Worm (Caenorhabditis elegans) whole organism, L4 larva: ENCODE measurements around the gene Y54G11A.4.

Source experiments
- daf-16 ChIP-seq, 3 experiments: sonication (generic microtip); optimal IDR thresholded peaks; 2 replicates each; lab custom pipeline; 2016 to 2017; ENCODE audit warnings: missing genetic modification characterization in 3 of 3, missing genetic modification reagents in 3 of 3, mild to moderate bottlenecking in 2 of 3, missing compliant biosample characterization in 2 of 3, missing biosample characterization in 1 of 3, moderate library complexity in 1 of 3
- fos-1 ChIP-seq: fragments of 150-350 bp; optimal IDR thresholded peaks from 2 replicates; lab custom pipeline; 2014; ENCODE audit warnings: missing biosample characterization, missing genetic modification characterization
- mdt-29 ChIP-seq: fragments of 200-800 bp; sonication (Bioruptor generic); IDR thresholded peaks from 2 replicates; pipeline ENCODE4 v1.3.6; 2022; ENCODE audit warnings: missing genetic modification reagents, missing genetic modification characterization, missing compliant biosample characterization
- pha-4 ChIP-seq, 2 experiments: fragments of 150-350 bp in 1 of 2; fragments of 200-800 bp in 1 of 2; sonication (Bioruptor generic) in 1 of 2; IDR thresholded peaks in 1 of 2; optimal IDR thresholded peaks in 1 of 2; 2 replicates each; pipeline versions ENCODE4 v1.3.6 to Lab custom; 2014 to 2022; ENCODE audit warnings: missing genetic modification characterization in 2 of 2, missing genetic modification reagents in 2 of 2, missing biosample characterization in 1 of 2, missing compliant biosample characterization in 1 of 2
- unc-62 ChIP-seq, 3 experiments: fragments of 150-350 bp in 1 of 3; sonication (generic microtip); optimal IDR thresholded peaks in 2 of 3; peaks in 1 of 3; 1 replicate in 1 of 3; 2 replicates in 2 of 3; lab custom pipeline; 2014 to 2017; ENCODE audit warnings: missing biosample characterization in 3 of 3, missing genetic modification characterization in 3 of 3, missing genetic modification reagents in 3 of 3, missing genotype in 1 of 3
- zag-1 ChIP-seq: fragments of 150-350 bp; optimal IDR thresholded peaks from 2 replicates; lab custom pipeline; 2014; ENCODE audit warnings: missing biosample characterization, missing genetic modification characterization

DNA sequence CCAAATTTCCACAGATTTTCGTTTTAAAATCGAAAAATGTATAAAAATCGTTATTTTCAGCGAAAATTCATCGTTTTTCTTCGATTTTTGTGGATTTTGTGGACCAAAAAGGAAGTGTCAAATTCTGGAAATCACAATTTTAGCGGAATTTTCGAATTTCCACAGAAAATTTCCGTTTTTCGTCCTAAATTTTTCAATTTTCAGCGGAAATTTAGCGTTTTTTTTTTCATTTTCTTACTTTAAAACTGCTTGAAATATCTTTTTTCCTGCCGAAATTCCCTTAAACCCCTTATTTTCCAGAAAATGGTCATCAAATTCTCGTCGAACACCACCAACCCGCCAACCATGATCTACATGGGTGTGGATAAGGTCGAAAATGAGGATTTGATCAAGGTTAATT, 40.6 kb upstream of the Y54G11A.4 start, which contains the start of gene Y54G11A.2:
- TF ChIP-seq fos-1 (tag; lab: Kevin White, UChicago) = no peak
- no peak for TF ChIP-seq pha-4 (GFP tag; IDR thresholded peaks at IDR 0.05; lab: Robert Waterston, UW)
- no peak for TF ChIP-seq pha-4 (tag; optimal IDR thresholded peaks at IDR 0.05; lab: Kevin White, UChicago)
- TF ChIP-seq mdt-29 (GFP tag; lab: Robert Waterston, UW) = no peak
- TF ChIP-seq unc-62 (GFP tag; optimal IDR thresholded peaks at IDR 0.05 in 1 of 2; lab: Kevin White, UChicago) = no peak
- no peak for TF ChIP-seq unc-62 (tag; optimal IDR thresholded peaks at IDR 0.05; lab: Kevin White, UChicago)
- no peak for TF ChIP-seq zag-1 (tag; lab: Kevin White, UChicago)
- TF ChIP-seq daf-16 (GFP tag; optimal IDR thresholded peaks at IDR 0.05; lab: Kevin White, UChicago) = no peak
- TF ChIP-seq daf-16 (tag; optimal IDR thresholded peaks at IDR 0.05; lab: Kevin White, UChicago) = no peak
